Worm (Caenorhabditis elegans) whole organism, L3 larva: ENCODE measurements around the gene fbxa-16.
"Not testable (repeated sequence)": the region's sequence is repeated elsewhere in the genome, so short reads cannot be mapped to it uniquely, and the experiment has no call there.

Experiments
- ZK546.5 ChIP-seq: sonication (generic microtip); optimal IDR thresholded peaks from 2 replicates; lab custom pipeline; 2017; ENCODE audit warnings: missing biosample characterization, missing genetic modification characterization
- ama-1 ChIP-seq: fragments of 150-350 bp; optimal IDR thresholded peaks from 2 replicates; lab custom pipeline; 2018
- ceh-16 ChIP-seq: sonication (generic microtip); optimal IDR thresholded peaks from 2 replicates; lab custom pipeline; 2017; ENCODE audit warnings: missing biosample characterization, missing genetic modification characterization
- ceh-9 ChIP-seq: sonication (generic microtip); optimal IDR thresholded peaks from 2 replicates; lab custom pipeline; 2018; ENCODE audit warnings: missing biosample characterization, missing genetic modification characterization
- egl-5 ChIP-seq: fragments of 150-350 bp; optimal IDR thresholded peaks from 2 replicates; lab custom pipeline; 2017; ENCODE audit warnings: missing biosample characterization, missing genetic modification reagents, missing genetic modification characterization, inconsistent platforms
- fkh-10 ChIP-seq: sonication (generic microtip); optimal IDR thresholded peaks from 2 replicates; lab custom pipeline; 2017; ENCODE audit warnings: missing biosample characterization, missing genetic modification reagents, missing genetic modification characterization
- fkh-2 ChIP-seq: fragments of 150-350 bp; optimal IDR thresholded peaks from 2 replicates; lab custom pipeline; 2014; ENCODE audit warnings: missing biosample characterization, missing genetic modification reagents, missing genetic modification characterization
- fos-1 ChIP-seq: fragments of 150-350 bp; optimal IDR thresholded peaks from 2 replicates; lab custom pipeline; 2014; ENCODE audit warnings: missing biosample characterization, missing genetic modification characterization
- jun-1 ChIP-seq: fragments of 150-350 bp; optimal IDR thresholded peaks from 2 replicates; lab custom pipeline; 2014; ENCODE audit warnings: missing biosample characterization, missing genetic modification reagents, missing genetic modification characterization
- lin-15B ChIP-seq: fragments of 150-350 bp; optimal IDR thresholded peaks from 2 replicates; lab custom pipeline; 2014; ENCODE audit warnings: missing biosample characterization, missing genetic modification characterization
- lsy-12 ChIP-seq: sonication (generic microtip); optimal IDR thresholded peaks from 2 replicates; lab custom pipeline; 2016; ENCODE audit warnings: mild to moderate bottlenecking, missing genetic modification characterization, missing compliant biosample characterization
- mdl-1 ChIP-seq: fragments of 150-350 bp; optimal IDR thresholded peaks from 2 replicates; lab custom pipeline; 2014; ENCODE audit warnings: missing biosample characterization, missing genetic modification characterization
- mml-1 ChIP-seq: fragments of 150-350 bp; sonication (generic microtip); optimal IDR thresholded peaks from 3 replicates; lab custom pipeline; 2014; ENCODE audit warnings: missing biosample characterization, missing genetic modification characterization
- nhr-23 ChIP-seq: fragments of 150-350 bp; optimal IDR thresholded peaks from 2 replicates; lab custom pipeline; 2014; ENCODE audit warnings: missing biosample characterization, missing genetic modification reagents, missing genetic modification characterization
- nhr-25 ChIP-seq: sonication (generic microtip); optimal IDR thresholded peaks from 2 replicates; lab custom pipeline; 2017; ENCODE audit warnings: missing biosample characterization, missing genetic modification characterization
- nhr-28 ChIP-seq: fragments of 150-350 bp; optimal IDR thresholded peaks from 2 replicates; lab custom pipeline; 2014; ENCODE audit warnings: missing biosample characterization, missing genetic modification characterization
- nhr-67 ChIP-seq: fragments of 150-350 bp; optimal IDR thresholded peaks from 2 replicates; lab custom pipeline; 2014; ENCODE audit warnings: missing biosample characterization, missing genetic modification characterization
- nhr-77 ChIP-seq: fragments of 150-350 bp; optimal IDR thresholded peaks from 2 replicates; lab custom pipeline; 2014; ENCODE audit warnings: missing biosample characterization, missing genetic modification characterization
- pha-4 ChIP-seq: fragments of 150-350 bp; optimal IDR thresholded peaks from 2 replicates; lab custom pipeline; 2014; ENCODE audit warnings: missing biosample characterization, missing genetic modification reagents, missing genetic modification characterization
- sea-2 ChIP-seq: fragments of 150-350 bp; sonication (generic microtip); optimal IDR thresholded peaks from 4 replicates; lab custom pipeline; 2014; ENCODE audit warnings: missing biosample characterization, missing genetic modification reagents, missing genetic modification characterization
- tbx-2 ChIP-seq: sonication (generic microtip); optimal IDR thresholded peaks from 2 replicates; lab custom pipeline; 2016; ENCODE audit warnings: mild to moderate bottlenecking, missing genetic modification characterization, missing compliant biosample characterization
- unc-39 ChIP-seq: sonication (generic microtip); optimal IDR thresholded peaks from 4 replicates; lab custom pipeline; 2017; ENCODE audit warnings: missing biosample characterization, missing genetic modification characterization
- unc-62 ChIP-seq: fragments of 150-350 bp; sonication (generic microtip); optimal IDR thresholded peaks from 4 replicates; lab custom pipeline; 2014; ENCODE audit warnings: missing biosample characterization, missing genetic modification reagents, missing genetic modification characterization
- zag-1 ChIP-seq: fragments of 150-350 bp; optimal IDR thresholded peaks from 2 replicates; lab custom pipeline; 2014; ENCODE audit warnings: missing biosample characterization, missing genetic modification characterization

The fbxa-16 gene

DNA sequence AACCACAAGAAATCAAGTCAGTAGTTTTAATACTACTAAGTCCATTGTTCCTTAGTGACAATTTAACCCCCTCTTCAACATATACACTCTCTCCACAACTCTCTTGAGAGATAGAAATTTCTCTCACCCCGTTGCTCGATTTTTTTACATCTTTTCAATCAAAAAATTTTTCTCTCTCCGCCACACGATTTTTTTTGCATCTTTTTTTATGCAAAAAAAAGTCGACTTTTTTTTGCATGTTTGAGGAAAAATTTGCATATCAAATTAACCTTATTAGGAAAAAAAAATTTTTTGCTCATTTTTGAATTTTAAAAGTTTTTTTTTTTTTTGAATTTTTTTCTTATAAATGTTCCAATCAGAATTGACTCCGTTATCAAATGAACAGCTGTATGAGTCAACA is 27.4 kb downstream of the fbxa-16 start:
- TF ChIP-seq ceh-9 (tag; lab: Kevin White, UChicago) = no peak
- no peak for TF ChIP-seq ceh-16 (tag; lab: Kevin White, UChicago)
- TF ChIP-seq nhr-77 (tag; lab: Kevin White, UChicago) = no peak
- no peak for TF ChIP-seq pha-4 (tag; lab: Kevin White, UChicago)
- no peak for TF ChIP-seq zag-1 (tag; lab: Kevin White, UChicago)
- TF ChIP-seq egl-5 (tag; lab: Kevin White, UChicago) = no peak
- no peak for TF ChIP-seq unc-62 (GFP tag; lab: Kevin White, UChicago)
- no peak for TF ChIP-seq tbx-2 (tag; lab: Kevin White, UChicago)
- no peak for TF ChIP-seq lin-15B (tag; lab: Kevin White, UChicago)

DNA sequence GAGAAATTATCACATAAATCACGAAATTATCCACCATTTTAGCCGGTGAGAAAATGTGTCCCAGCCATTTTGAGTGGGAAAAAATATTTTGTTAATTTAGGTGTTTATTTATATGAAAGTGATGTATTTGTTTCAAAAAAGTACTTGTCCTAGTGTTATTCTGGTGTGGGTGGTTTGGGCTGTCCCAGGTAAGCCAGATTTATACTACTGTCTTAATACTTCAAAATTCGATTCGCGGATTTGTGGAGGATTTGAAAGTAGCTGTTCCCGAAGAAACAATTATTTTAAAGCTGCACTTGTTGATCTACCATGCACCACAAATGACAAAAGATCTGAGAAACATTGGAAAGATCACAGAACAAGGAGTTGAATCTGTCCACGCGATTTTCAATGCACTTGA is 28.4 kb downstream of the fbxa-16 start, which contains the start of gene Y73B3A.11:
Gene Y73B3A.11, plus strand, starts transcription at position 301 of the 400 bp plus-strand sequence.
- TF ChIP-seq mdl-1 (tag; lab: Kevin White, UChicago) = no peak
- no peak for TF ChIP-seq tbx-2 (tag; lab: Kevin White, UChicago)
- TF ChIP-seq egl-5 (tag; lab: Kevin White, UChicago) = no peak
- TF ChIP-seq ama-1 (lab: Kevin White, UChicago) = no peak
- no peak for TF ChIP-seq fkh-10 (GFP tag; lab: Kevin White, UChicago)
- TF ChIP-seq ZK546.5 (tag; lab: Kevin White, UChicago) = no peak
- TF ChIP-seq nhr-67 (tag; lab: Kevin White, UChicago) = no peak
- TF ChIP-seq sea-2 (GFP tag; lab: Kevin White, UChicago) = no peak
- TF ChIP-seq nhr-77 (tag; lab: Kevin White, UChicago) = no peak
- no peak for TF ChIP-seq fkh-2 (tag; lab: Kevin White, UChicago)
- TF ChIP-seq unc-39 = no peak
- no peak for TF ChIP-seq ceh-9 (tag; lab: Kevin White, UChicago)
- no peak for TF ChIP-seq nhr-23 (tag; lab: Kevin White, UChicago)
- no peak for TF ChIP-seq unc-62 (GFP tag; lab: Kevin White, UChicago)
- TF ChIP-seq zag-1 (tag; lab: Kevin White, UChicago) = no peak
- no peak for TF ChIP-seq mml-1
- TF ChIP-seq jun-1 (tag; lab: Kevin White, UChicago) = no peak
- TF ChIP-seq lsy-12 (tag; lab: Kevin White, UChicago) = no peak
- no peak for TF ChIP-seq nhr-25 (tag; lab: Kevin White, UChicago)
- no peak for TF ChIP-seq nhr-28

ce11 chrX:163034-163433 is 43.6 kb downstream of the fbxa-16 start, which contains the start of gene tmed-12:
TSS of gene tmed-12 (minus strand) at chrX:163134.
- not testable (repeated sequence) for TF ChIP-seq fos-1 (tag; lab: Kevin White, UChicago); pha-4 (tag; lab: Kevin White, UChicago); unc-39
- TF ChIP-seq, all 47 proteins: peak for 0; not testable (repeated sequence) for 47
